Fruit fly (Drosophila melanogaster) whole organism, prepupa: ENCODE results near the gene CG6481.

Experiments used
- Blimp-1 ChIP-seq: fragments of 200-800 bp; sonication (Bioruptor generic); optimal IDR thresholded peaks from 3 replicates; lab custom pipeline; 2017; ENCODE audit warnings: missing biosample characterization, missing genetic modification characterization, mild to moderate bottlenecking, moderate library complexity, missing genetic modification reagents
- CG10669 ChIP-seq: fragments of 200-800 bp; sonication (Bioruptor generic); optimal IDR thresholded peaks from 3 replicates; lab custom pipeline; 2018; ENCODE audit warnings: missing biosample characterization, mild to moderate bottlenecking, missing genetic modification characterization, moderate library complexity
- CG11294 ChIP-seq: fragments of 200-800 bp; sonication (Bioruptor generic); IDR thresholded peaks from 2 replicates; pipeline ENCODE4 v1.3.6; 2022; ENCODE audit warnings: missing biosample characterization, missing genetic modification characterization
- CG11902 ChIP-seq: fragments of 200-800 bp; sonication (Bioruptor generic); optimal IDR thresholded peaks from 3 replicates; lab custom pipeline; 2016; ENCODE audit warnings: missing biosample characterization, missing genetic modification characterization
- CG15336 ChIP-seq: fragments of 200-800 bp; sonication (Bioruptor generic); IDR thresholded peaks from 2 replicates; pipeline ENCODE4 v1.3.6; 2022; ENCODE audit warnings: missing biosample characterization, missing genetic modification characterization
- CG1621 ChIP-seq: fragments of 200-800 bp; sonication (Bioruptor generic); optimal IDR thresholded peaks from 3 replicates; lab custom pipeline; 2018; ENCODE audit warnings: missing biosample characterization, mild to moderate bottlenecking, missing genetic modification characterization
- CG16779 ChIP-seq: fragments of 200-800 bp; sonication (Bioruptor generic); optimal IDR thresholded peaks from 3 replicates; lab custom pipeline; 2017; ENCODE audit warnings: missing biosample characterization, mild to moderate bottlenecking, missing genetic modification characterization
- CG3032 ChIP-seq: fragments of 200-800 bp; optimal IDR thresholded peaks from 2 replicates; lab custom pipeline; 2019; ENCODE audit warnings: missing biosample characterization, mild to moderate bottlenecking, missing genetic modification characterization, moderate library complexity
- CG31627 ChIP-seq: fragments of 200-800 bp; sonication (Bioruptor generic); optimal IDR thresholded peaks from 3 replicates; lab custom pipeline; 2016; ENCODE audit warnings: missing biosample characterization, missing genetic modification characterization
- CG32006 ChIP-seq: fragments of 200-800 bp; sonication (Bioruptor generic); optimal IDR thresholded peaks from 3 replicates; lab custom pipeline; 2017; ENCODE audit warnings: missing biosample characterization, mild to moderate bottlenecking, missing genetic modification characterization
- CG3919 ChIP-seq: fragments of 200-800 bp; sonication (Bioruptor generic); optimal IDR thresholded peaks from 3 replicates; lab custom pipeline; 2016; ENCODE audit warnings: missing biosample characterization, missing genetic modification characterization
- CG4318 ChIP-seq: fragments of 200-800 bp; sonication (Bioruptor generic); optimal IDR thresholded peaks from 3 replicates; lab custom pipeline; 2017; ENCODE audit warnings: missing biosample characterization, mild to moderate bottlenecking, missing genetic modification characterization
- CG6163 ChIP-seq: fragments of 200-800 bp; sonication (Bioruptor generic); IDR thresholded peaks from 3 replicates; pipeline ENCODE4 v1.3.6; 2022; ENCODE audit warnings: missing biosample characterization, missing genetic modification characterization
- CG6792 ChIP-seq: fragments of 200-800 bp; sonication (Bioruptor generic); optimal IDR thresholded peaks from 3 replicates; lab custom pipeline; 2016; ENCODE audit warnings: missing biosample characterization, missing genetic modification characterization
- CG6854 ChIP-seq: fragments of 200-800 bp; sonication (Bioruptor generic); optimal IDR thresholded peaks from 2 replicates; lab custom pipeline; 2017; ENCODE audit warnings: missing biosample characterization, mild to moderate bottlenecking, missing genetic modification characterization
- CG7368 ChIP-seq: fragments of 200-800 bp; sonication (Bioruptor generic); optimal IDR thresholded peaks from 3 replicates; lab custom pipeline; 2016; ENCODE audit warnings: missing biosample characterization, missing genetic modification characterization
- CG8119 ChIP-seq: fragments of 200-800 bp; sonication (Bioruptor generic); IDR thresholded peaks from 3 replicates; pipeline ENCODE4 v1.3.6; 2022; ENCODE audit warnings: missing biosample characterization, missing genetic modification characterization
- CG8632 ChIP-seq: fragments of 200-800 bp; sonication (Bioruptor generic); optimal IDR thresholded peaks from 3 replicates; lab custom pipeline; 2016; ENCODE audit warnings: missing biosample characterization, missing genetic modification characterization
- Eip75B ChIP-seq: fragments of 200-800 bp; sonication (Bioruptor generic); optimal IDR thresholded peaks from 3 replicates; lab custom pipeline; 2016; ENCODE audit warnings: missing biosample characterization, missing genetic modification characterization
- Eip78C ChIP-seq: fragments of 200-800 bp; sonication (Bioruptor generic); peaks from one replicate; lab custom pipeline; 2016; ENCODE audit warnings: missing biosample characterization, missing genetic modification characterization
- Ets21C ChIP-seq: fragments of 200-800 bp; sonication (Bioruptor generic); optimal IDR thresholded peaks from 3 replicates; lab custom pipeline; 2016; ENCODE audit warnings: missing biosample characterization, missing genetic modification characterization
- Ets96B ChIP-seq: fragments of 200-800 bp; optimal IDR thresholded peaks from 2 replicates; lab custom pipeline; 2019; ENCODE audit warnings: missing biosample characterization, mild to moderate bottlenecking, missing genetic modification characterization, moderate library complexity
- Gug ChIP-seq: fragments of 200-800 bp; sonication (Bioruptor generic); IDR thresholded peaks from 2 replicates; pipeline ENCODE4 v1.3.6; 2022; ENCODE audit warnings: missing biosample characterization, missing genetic modification characterization
- Hr38 ChIP-seq: sonication (Bioruptor generic); optimal IDR thresholded peaks from 2 replicates; lab custom pipeline; 2016; ENCODE audit warnings: missing biosample characterization, missing genetic modification characterization
- Hr39 ChIP-seq: fragments of 200-800 bp; sonication (Bioruptor generic); optimal IDR thresholded peaks from 2 replicates; lab custom pipeline; 2016; ENCODE audit warnings: missing biosample characterization, missing genetic modification characterization
- Hr4 ChIP-seq: fragments of 200-800 bp; sonication (Bioruptor generic); optimal IDR thresholded peaks from 3 replicates; lab custom pipeline; 2016; ENCODE audit warnings: missing biosample characterization, missing genetic modification characterization
- Lpt ChIP-seq: fragments of 200-800 bp; sonication (Bioruptor generic); optimal IDR thresholded peaks from 3 replicates; lab custom pipeline; 2016; ENCODE audit warnings: missing biosample characterization, missing genetic modification characterization
- Smox ChIP-seq: fragments of 200-800 bp; sonication (Bioruptor generic); optimal IDR thresholded peaks from 3 replicates; lab custom pipeline; 2016; ENCODE audit warnings: missing biosample characterization, missing genetic modification characterization
- Sox102F ChIP-seq: fragments of 200-800 bp; sonication (Bioruptor generic); optimal IDR thresholded peaks from 2 replicates; lab custom pipeline; 2016; ENCODE audit warnings: missing biosample characterization, mild to moderate bottlenecking, missing genetic modification characterization
- Sox14 ChIP-seq: fragments of 200-800 bp; sonication (Bioruptor generic); optimal IDR thresholded peaks from 3 replicates; lab custom pipeline; 2016; ENCODE audit warnings: missing biosample characterization, missing genetic modification characterization
- Sox15 ChIP-seq: fragments of 200-800 bp; sonication (Bioruptor generic); optimal IDR thresholded peaks from 3 replicates; lab custom pipeline; 2016; ENCODE audit warnings: missing biosample characterization, missing genetic modification characterization
- achi ChIP-seq: fragments of 200-800 bp; sonication (Bioruptor generic); optimal IDR thresholded peaks from 3 replicates; lab custom pipeline; 2016; ENCODE audit warnings: missing biosample characterization, missing genetic modification characterization
- acj6 ChIP-seq: fragments of 200-800 bp; sonication (Bioruptor generic); optimal IDR thresholded peaks from 3 replicates; lab custom pipeline; 2016; ENCODE audit warnings: missing biosample characterization, missing genetic modification characterization
- cyc ChIP-seq: fragments of 200-800 bp; sonication (Bioruptor generic); optimal IDR thresholded peaks from 3 replicates; lab custom pipeline; 2016; ENCODE audit warnings: missing biosample characterization, missing genetic modification characterization
- dac ChIP-seq: fragments of 200-800 bp; sonication (Bioruptor generic); optimal IDR thresholded peaks from 2 replicates; lab custom pipeline; 2017; ENCODE audit warnings: missing biosample characterization, mild to moderate bottlenecking, missing genetic modification characterization
- dsx ChIP-seq: fragments of 200-800 bp; optimal IDR thresholded peaks from 3 replicates; lab custom pipeline; 2019; ENCODE audit warnings: missing biosample characterization, mild to moderate bottlenecking, missing genetic modification characterization, moderate library complexity; ENCODE audit not compliant: poor library complexity, severe bottlenecking
- fd59A ChIP-seq: fragments of 200-800 bp; sonication (Bioruptor generic); optimal IDR thresholded peaks from 2 replicates; lab custom pipeline; 2017; ENCODE audit warnings: missing biosample characterization, mild to moderate bottlenecking, missing genetic modification characterization, missing genetic modification reagents
- fd85E ChIP-seq: fragments of 200-800 bp; sonication (Bioruptor generic); optimal IDR thresholded peaks from 3 replicates; lab custom pipeline; 2016; ENCODE audit warnings: missing biosample characterization, missing genetic modification characterization
- fkh ChIP-seq: fragments of 200-800 bp; sonication (Bioruptor generic); optimal IDR thresholded peaks from 3 replicates; lab custom pipeline; 2017; ENCODE audit warnings: missing biosample characterization, mild to moderate bottlenecking, missing genetic modification characterization, moderate library complexity
- lz ChIP-seq: fragments of 200-800 bp; sonication (Bioruptor generic); optimal IDR thresholded peaks from 3 replicates; lab custom pipeline; 2016; ENCODE audit warnings: missing biosample characterization, missing genetic modification characterization
- net ChIP-seq: fragments of 200-800 bp; sonication (Bioruptor generic); optimal IDR thresholded peaks from 3 replicates; lab custom pipeline; 2016; ENCODE audit warnings: missing biosample characterization, missing genetic modification characterization
- pdm3 ChIP-seq: fragments of 200-800 bp; sonication (Bioruptor generic); optimal IDR thresholded peaks from 3 replicates; lab custom pipeline; 2016; ENCODE audit warnings: missing biosample characterization, missing genetic modification characterization
- spab ChIP-seq: fragments of 200-800 bp; sonication (Bioruptor generic); optimal IDR thresholded peaks from 2 replicates; lab custom pipeline; 2017; ENCODE audit warnings: missing biosample characterization, mild to moderate bottlenecking, missing genetic modification characterization, missing genetic modification reagents
- ss ChIP-seq, 2 experiments: fragments of 200-800 bp; sonication (Bioruptor generic); optimal IDR thresholded peaks; 2 replicates in 1 of 2; 3 replicates in 1 of 2; lab custom pipeline; 2017 to 2018; ENCODE audit warnings: mild to moderate bottlenecking in 2 of 2, missing biosample characterization in 2 of 2, missing genetic modification characterization in 2 of 2, moderate library complexity in 1 of 2
- svp ChIP-seq: fragments of 200-800 bp; sonication (Bioruptor generic); peaks from one replicate; lab custom pipeline; 2016; ENCODE audit warnings: missing biosample characterization, missing genetic modification characterization
- topi ChIP-seq: fragments of 200-800 bp; sonication (Bioruptor generic); optimal IDR thresholded peaks from 3 replicates; lab custom pipeline; 2016; ENCODE audit warnings: missing biosample characterization, missing genetic modification characterization
- vri ChIP-seq: fragments of 200-800 bp; sonication (Bioruptor generic); optimal IDR thresholded peaks from 3 replicates; lab custom pipeline; 2016; ENCODE audit warnings: missing biosample characterization, mild to moderate bottlenecking, missing genetic modification characterization

Gene CG6481

dm6 chrX:18554563-18554962 is 32.3 kb upstream of the CG6481 start (continued):
- TF ChIP-seq CG8119 (GFP tag; lab: Robert Waterston, UW), result peak; percentile 46; the same call in 2 of the 3 replicates
- peak; percentile 81 for TF ChIP-seq CG3919 (GFP tag; lab: Kevin White, UChicago)
- TF ChIP-seq CG32006, result peak; percentile 81
- peak; percentile 89 for TF ChIP-seq CG7368 (GFP tag; lab: Kevin White, UChicago)
- peak; percentile 78 for TF ChIP-seq CG8632 (GFP tag; lab: Kevin White, UChicago)
- no peak for TF ChIP-seq CG11294
- TF ChIP-seq topi (GFP tag; lab: Kevin White, UChicago), result peak; percentile 86
- peak; percentile 88 for TF ChIP-seq Sox15 (GFP tag; lab: Kevin White, UChicago)
- TF ChIP-seq CG6854 (GFP tag; lab: Kevin White, UChicago), result peak; percentile 43
- peak; percentile 69 for TF ChIP-seq Lpt
- TF ChIP-seq achi (GFP tag; lab: Kevin White, UChicago), result peak; percentile 78
- peak; percentile 42 for TF ChIP-seq CG4318 (GFP tag; lab: Kevin White, UChicago)
- peak; percentile 89 for TF ChIP-seq Hr39 (GFP tag; lab: Kevin White, UChicago)
- TF ChIP-seq vri (GFP tag; lab: Kevin White, UChicago), result peak; percentile 43
- peak; percentile 87 for TF ChIP-seq svp
- peak; percentile 87 for TF ChIP-seq CG10669 (GFP tag; lab: Kevin White, UChicago)
- TF ChIP-seq CG3032 (tag; lab: Kevin White, UChicago), result peak; percentile 82
- TF ChIP-seq CG1621, result peak; percentile 88

DNA sequence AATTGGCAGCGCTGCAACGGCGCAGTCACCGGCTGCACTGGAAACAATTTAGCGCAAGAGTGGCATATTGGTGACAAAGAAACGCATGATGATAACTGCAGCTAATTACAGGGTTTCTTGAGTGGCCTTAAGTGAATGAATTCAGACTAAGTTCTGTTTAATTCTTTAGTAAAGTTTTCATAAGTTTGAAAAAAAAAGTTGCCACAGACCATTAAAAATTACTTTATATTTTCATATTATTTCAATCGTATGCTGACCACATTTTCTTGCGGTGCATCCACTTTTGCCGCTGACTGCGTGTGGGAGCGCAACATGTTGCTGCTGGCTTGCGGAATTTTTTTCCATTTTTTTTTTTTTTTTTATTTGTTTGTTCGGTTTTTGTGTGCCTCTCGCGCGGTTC is 30.2 kb upstream of the CG6481 start:
- TF ChIP-seq CG6792 (peak; percentile 42), Sox102F (GFP tag; lab: Kevin White, UChicago) (peak; percentile 51), CG11294 (peak; percentile 70), fkh (GFP tag; lab: Kevin White, UChicago) (no peak), topi (GFP tag; lab: Kevin White, UChicago) (peak; percentile 83), dsx (GFP tag; lab: Kevin White, UChicago) (peak; percentile 69), CG3919 (GFP tag; lab: Kevin White, UChicago) (peak; percentile 66), ss (GFP tag; optimal IDR thresholded peaks at IDR 0.05; lab: Kevin White, UChicago) (peak; percentile 60 to 72), CG8119 (GFP tag; lab: Robert Waterston, UW) (peak; percentile 85), lz (GFP tag; lab: Kevin White, UChicago) (peak; percentile 83), CG15336 (GFP tag; lab: Robert Waterston, UW) (peak; percentile 88), achi (GFP tag; lab: Kevin White, UChicago) (peak; percentile 76), svp (peak; percentile 84), Hr38 (GFP tag; lab: Kevin White, UChicago) (no peak), spab (peak; percentile 75), CG11902 (GFP tag; lab: Kevin White, UChicago) (peak; percentile 31), CG10669 (GFP tag; lab: Kevin White, UChicago) (peak; percentile 74), Gug (peak; percentile 78), Eip78C (GFP tag; lab: Kevin White, UChicago) (peak; percentile 84), Blimp-1 (GFP tag; lab: Kevin White, UChicago) (peak; percentile 13), fd85E (GFP tag; lab: Kevin White, UChicago) (no peak), Hr39 (GFP tag; lab: Kevin White, UChicago) (peak; percentile 68), CG4318 (GFP tag; lab: Kevin White, UChicago) (peak; percentile 77), fd59A (GFP tag; lab: Kevin White, UChicago) (peak; percentile 78), Smox (peak; percentile 57), Eip75B (GFP tag; lab: Kevin White, UChicago) (peak; percentile 81), CG16779 (peak; percentile 49), CG8632 (GFP tag; lab: Kevin White, UChicago) (peak; percentile 67), Ets96B (tag; lab: Kevin White, UChicago) (peak; percentile 70), CG31627 (peak; percentile 57), CG6854 (GFP tag; lab: Kevin White, UChicago) (no peak), Hr4 (GFP tag; lab: Kevin White, UChicago) (peak; percentile 80), CG6163 (GFP tag; lab: Robert Waterston, UW) (peak; percentile 83), pdm3 (GFP tag; lab: Kevin White, UChicago) (peak; percentile 74), vri (GFP tag; lab: Kevin White, UChicago) (peak; percentile 14), net (GFP tag; lab: Kevin White, UChicago) (peak; percentile 55), cyc (GFP tag; lab: Kevin White, UChicago) (peak; percentile 53), acj6 (peak; percentile 63), Lpt (peak; percentile 49), Sox15 (GFP tag; lab: Kevin White, UChicago) (peak; percentile 22), Ets21C (GFP tag; lab: Kevin White, UChicago) (peak; percentile 21), CG1621 (peak; percentile 50), CG3032 (tag; lab: Kevin White, UChicago) (peak; percentile 69), dac (GFP tag; lab: Kevin White, UChicago) (peak; percentile 69), Sox14 (GFP tag; lab: Kevin White, UChicago) (peak; percentile 78)
